Worm (Caenorhabditis elegans): ENCODE data around the gene grl-27.

DNA sequence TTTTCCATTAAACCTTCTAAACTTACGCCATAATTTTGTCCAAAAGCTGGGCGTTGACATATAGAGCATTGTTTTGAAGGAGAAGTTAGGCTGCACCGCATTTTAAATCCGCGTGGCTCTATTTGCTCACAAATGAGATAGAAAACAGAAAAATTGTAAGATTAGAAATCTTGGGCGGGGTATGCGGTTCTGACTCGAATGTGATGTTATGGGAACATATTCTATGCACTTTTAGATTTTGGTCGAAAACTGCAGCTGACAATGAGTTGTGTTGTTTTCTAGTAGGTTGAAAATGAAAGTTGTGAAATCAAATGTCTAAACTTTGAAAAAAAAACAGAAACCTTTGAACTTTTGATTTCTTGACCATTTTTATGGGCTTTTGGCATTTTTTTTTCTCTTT is 32.3 kb downstream of the grl-27 start, which contains the start of gene nhr-222:
- no peak for TF ChIP-seq dao-5 (tag; optimal IDR thresholded peaks at IDR 0.05)
- TF ChIP-seq W03F9.2 (tag; optimal IDR thresholded peaks at IDR 0.05) = no peak
- TF ChIP-seq him-1 (tag; optimal IDR thresholded peaks at IDR 0.05) = no peak
